Worm (Caenorhabditis elegans): Measurements from ENCODE around the gene C01C10.2.

ce11 chrX:7398584-7398983 is 39.3 kb downstream of the C01C10.2 start, which contains the start of gene C10A4.10:
- no peak for TF ChIP-seq ceh-82 (tag; optimal IDR thresholded peaks at IDR 0.05)
- TF ChIP-seq pqm-1 (tag; optimal IDR thresholded peaks at IDR 0.05) = no peak
- no peak for TF ChIP-seq pha-4 (tag; optimal IDR thresholded peaks at IDR 0.05)
- TF ChIP-seq jun-1 (tag; optimal IDR thresholded peaks at IDR 0.05) = no peak
- TF ChIP-seq ZK546.5 (tag; optimal IDR thresholded peaks at IDR 0.05) = no peak
- TF ChIP-seq unc-62 (GFP tag; optimal IDR thresholded peaks at IDR 0.05) = no peak
- no peak for TF ChIP-seq nhr-11 (tag; optimal IDR thresholded peaks at IDR 0.05)
- no peak for TF ChIP-seq mdl-1 (tag; optimal IDR thresholded peaks at IDR 0.05)

All from whole organism, L3 larva.